Worm (Caenorhabditis elegans): ENCODE results near the gene bgnt-1.3.
A peak's percentile ranks its signal among the peaks of the same experiment; 100 is the strongest.

Gene bgnt-1.3

DNA sequence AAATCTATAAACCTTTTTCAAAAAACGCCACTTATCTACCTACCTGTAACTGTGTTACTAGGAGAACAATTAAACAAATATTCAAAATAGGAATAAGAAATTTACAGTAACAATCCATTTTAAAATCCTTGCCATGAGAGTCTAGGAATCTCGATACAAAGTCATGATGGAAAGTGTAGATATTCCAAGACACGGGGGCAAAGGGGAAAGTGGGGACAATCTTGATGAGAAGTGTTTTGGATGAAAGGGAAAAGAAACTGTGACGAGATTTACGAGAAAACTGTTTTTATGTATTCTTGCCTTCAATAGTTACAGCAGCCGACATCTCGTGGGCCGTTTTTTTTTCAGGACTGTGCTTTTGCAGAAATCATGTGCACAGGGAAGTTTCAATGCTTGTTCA is 25.9 kb upstream of the bgnt-1.3 start, which contains the start of gene F28G4.2:
TSS of gene F28G4.2 (minus strand) at position 175 of the 400 bp plus-strand sequence.
- TF ChIP-seq nhr-23 (tag; optimal IDR thresholded peaks at IDR 0.05): no peak
- TF ChIP-seq lin-39 (tag; optimal IDR thresholded peaks at IDR 0.05): no peak
- no peak for TF ChIP-seq nhr-77 (tag; optimal IDR thresholded peaks at IDR 0.05)
- no peak for TF ChIP-seq pha-4 (tag; optimal IDR thresholded peaks at IDR 0.05)
- TF ChIP-seq eor-1 (tag; optimal IDR thresholded peaks at IDR 0.05): no peak
- no peak for TF ChIP-seq nhr-25 (tag; optimal IDR thresholded peaks at IDR 0.05)
- TF ChIP-seq skn-1 (tag; optimal IDR thresholded peaks at IDR 0.05): no peak
- TF ChIP-seq unc-39 (tag; optimal IDR thresholded peaks at IDR 0.05): no peak
- no peak for TF ChIP-seq ztf-11 (tag; optimal IDR thresholded peaks at IDR 0.05)
- TF ChIP-seq R02D3.7 (tag; optimal IDR thresholded peaks at IDR 0.05): no peak

DNA sequence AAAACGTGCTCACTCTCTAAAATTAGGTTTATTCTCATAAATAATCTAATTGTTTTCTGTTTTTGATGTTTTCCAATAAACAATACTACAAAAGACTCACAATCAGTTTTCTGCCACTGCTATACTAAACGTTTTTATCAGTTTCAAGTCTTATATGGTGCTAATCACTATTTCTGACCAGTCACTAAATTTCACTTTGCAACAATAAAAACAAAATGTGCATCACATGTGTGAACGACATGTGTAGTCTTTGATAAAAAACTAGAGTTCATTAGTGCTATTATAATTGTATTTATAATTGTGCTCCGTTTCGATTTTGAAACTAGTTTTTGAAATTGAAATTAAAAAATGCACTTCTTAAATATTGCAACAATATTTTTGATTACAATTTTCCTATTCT is 21.6 kb upstream of the bgnt-1.3 start, which contains the start of gene cyp-37B1:
TSS of gene cyp-37B1 (plus strand) at position 199 of the 400 bp plus-strand sequence.
- peak; percentile 73 for TF ChIP-seq pha-4 (tag; optimal IDR thresholded peaks at IDR 0.05)
- peak; percentile 97 for TF ChIP-seq pqm-1 (tag; optimal IDR thresholded peaks at IDR 0.05)
- no peak for TF ChIP-seq lin-39 (tag; optimal IDR thresholded peaks at IDR 0.05)
- no peak for TF ChIP-seq nhr-23 (tag; optimal IDR thresholded peaks at IDR 0.05)
- no peak for TF ChIP-seq sea-2 (GFP tag; optimal IDR thresholded peaks at IDR 0.05)
- peak; percentile 10 for TF ChIP-seq jun-1 (tag; optimal IDR thresholded peaks at IDR 0.05)
- peak; percentile 93 for TF ChIP-seq elt-2 (tag; optimal IDR thresholded peaks at IDR 0.05)

DNA sequence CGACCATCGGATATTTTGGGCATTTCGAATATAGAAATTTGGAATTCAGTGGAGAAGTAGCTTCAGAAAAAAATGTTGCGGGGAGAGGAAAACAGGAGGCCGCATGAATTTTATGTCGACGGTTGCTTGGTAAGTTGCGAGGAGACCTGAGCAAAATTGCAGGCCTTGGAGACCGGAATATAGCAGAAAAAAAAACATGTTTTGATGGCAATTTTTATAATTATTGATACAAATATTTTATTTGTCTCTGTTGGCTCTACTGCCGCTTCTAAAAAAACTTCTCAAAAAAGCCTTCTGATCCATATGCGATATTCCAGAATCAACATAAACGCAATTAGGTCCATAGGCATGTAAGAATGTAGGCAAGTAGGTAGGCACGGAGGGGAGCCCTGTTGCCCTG is 19.1 kb upstream of the bgnt-1.3 start, which contains the start of gene pacl-1:
TSS of gene pacl-1 (minus strand) at position 101 of the 400 bp plus-strand sequence.
- no peak for TF ChIP-seq ceh-82 (tag; optimal IDR thresholded peaks at IDR 0.05)
- TF ChIP-seq zag-1 (tag; optimal IDR thresholded peaks at IDR 0.05): no peak
- no peak for TF ChIP-seq pqm-1 (tag; optimal IDR thresholded peaks at IDR 0.05)

DNA sequence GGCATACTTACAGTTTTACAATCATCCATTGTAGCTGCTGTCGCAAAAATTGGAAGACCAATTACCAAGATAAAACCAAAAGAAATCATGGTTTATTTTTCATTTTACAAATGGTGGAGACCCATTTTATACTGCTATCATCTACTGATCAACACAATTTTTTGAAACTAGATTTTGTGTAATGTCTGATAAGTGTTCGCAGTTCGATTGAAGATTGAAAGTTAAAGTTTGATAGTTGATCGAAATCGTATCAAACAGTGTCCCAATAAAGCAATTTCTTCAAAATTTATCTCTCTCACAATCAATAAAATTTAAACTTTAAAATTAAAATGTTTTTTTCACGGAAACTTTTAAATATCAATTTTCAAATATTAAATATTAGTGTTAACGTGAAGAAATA is 14.8 kb upstream of the bgnt-1.3 start, which contains the start of gene T13F3.6:
TSS of gene T13F3.6 (minus strand) at position 101 of the 400 bp plus-strand sequence.
- TF ChIP-seq nhr-12 (tag; optimal IDR thresholded peaks at IDR 0.05) (no peak), ztf-11 (tag; optimal IDR thresholded peaks at IDR 0.05) (no peak), aly-2 (tag; optimal IDR thresholded peaks at IDR 0.05) (no peak), unc-62 (GFP tag; optimal IDR thresholded peaks at IDR 0.05) (no peak), sea-2 (GFP tag; optimal IDR thresholded peaks at IDR 0.05) (no peak), pqm-1 (tag; optimal IDR thresholded peaks at IDR 0.05) (no peak), elt-1 (tag; optimal IDR thresholded peaks at IDR 0.05) (no peak), ama-1 (optimal IDR thresholded peaks at IDR 0.05) (no peak), ztf-4 (tag; optimal IDR thresholded peaks at IDR 0.05) (no peak), nhr-11 (tag; optimal IDR thresholded peaks at IDR 0.05) (no peak)

DNA sequence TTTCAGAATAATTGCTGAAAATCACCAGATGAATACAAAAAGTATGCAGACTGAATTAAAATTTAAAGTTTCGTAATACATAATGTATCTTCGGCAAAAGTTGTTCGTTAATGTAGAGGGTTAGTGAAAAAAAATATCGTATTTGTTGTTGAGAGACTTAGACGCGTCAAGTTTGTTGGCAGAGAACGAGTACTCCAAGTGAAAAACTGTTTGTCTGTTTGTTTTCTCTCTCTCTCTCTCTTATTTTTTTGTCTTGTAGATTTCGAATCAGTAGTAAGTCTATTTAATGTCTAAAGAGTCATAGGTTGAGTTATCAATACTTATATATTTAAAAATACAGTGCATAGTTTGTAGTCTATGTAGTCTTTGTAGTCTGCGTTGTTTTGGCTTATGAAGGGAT is 13.3 kb upstream of the bgnt-1.3 start, which contains the start of the genes fbxa-2 and T13F3.8:
TSS of gene fbxa-2 (minus strand) at position 101 of the 400 bp plus-strand sequence.
TSS of gene T13F3.8 (plus strand) at position 245 of the 400 bp plus-strand sequence.
- no peak for TF ChIP-seq ceh-28 (tag; optimal IDR thresholded peaks at IDR 0.05)
- TF ChIP-seq pha-4 (tag; optimal IDR thresholded peaks at IDR 0.05): peak; percentile 38

DNA sequence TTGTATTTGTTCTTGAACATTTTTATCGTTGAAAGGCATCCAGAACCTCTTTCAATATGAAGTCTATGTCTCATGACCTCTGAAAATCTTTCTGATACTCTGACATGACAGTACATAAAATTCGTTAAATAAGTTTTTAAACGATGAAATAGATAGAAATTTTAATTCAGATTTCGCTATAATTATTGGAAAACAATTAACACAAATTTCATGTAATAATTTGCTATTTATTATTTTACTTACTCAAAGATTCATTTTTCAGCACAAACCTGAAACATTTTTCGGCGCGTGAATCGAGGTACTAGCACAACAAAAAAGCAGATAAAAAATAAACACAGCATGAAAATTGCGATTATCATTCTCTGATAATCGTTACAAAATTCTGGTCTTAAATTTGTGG is 10.2 kb upstream of the bgnt-1.3 start, which contains the start of gene T13F3.4:
TSS of gene T13F3.4 (minus strand) at position 101 of the 400 bp plus-strand sequence.
- TF ChIP-seq nhr-28 (tag; optimal IDR thresholded peaks at IDR 0.05): no peak
- TF ChIP-seq pha-4 (tag; optimal IDR thresholded peaks at IDR 0.05): no peak
- no peak for TF ChIP-seq ceh-16 (tag; optimal IDR thresholded peaks at IDR 0.05)
- no peak for TF ChIP-seq ztf-4 (tag; optimal IDR thresholded peaks at IDR 0.05)
- TF ChIP-seq tbx-2 (tag; optimal IDR thresholded peaks at IDR 0.05): no peak
- TF ChIP-seq zag-1 (tag; optimal IDR thresholded peaks at IDR 0.05): no peak
- TF ChIP-seq skn-1 (tag; optimal IDR thresholded peaks at IDR 0.05): no peak
- TF ChIP-seq mdl-1 (tag; optimal IDR thresholded peaks at IDR 0.05): no peak
- no peak for TF ChIP-seq fos-1 (tag; optimal IDR thresholded peaks at IDR 0.05)

DNA sequence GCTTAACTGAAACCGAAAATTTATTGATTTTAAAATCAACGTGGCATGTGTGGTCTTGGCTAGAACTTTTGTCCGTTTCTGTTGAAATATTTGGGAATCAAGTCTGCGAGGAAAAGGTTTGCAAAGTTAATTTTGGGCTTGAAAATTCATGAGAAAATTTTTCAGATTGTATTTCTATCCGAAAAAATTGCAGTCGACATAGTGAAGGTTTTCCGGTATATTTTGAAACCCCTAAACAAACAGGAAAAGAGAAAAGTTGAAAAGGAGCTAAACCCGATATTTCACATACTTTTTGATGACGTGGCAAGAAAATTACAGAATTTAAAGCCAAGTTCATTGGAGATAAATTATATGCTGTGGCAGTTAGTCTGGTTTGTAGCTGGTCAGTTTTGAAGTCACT is 3.4 kb upstream of the bgnt-1.3 start, which contains the start of gene nhr-127:
TSS of gene nhr-127 (plus strand) at position 301 of the 400 bp plus-strand sequence.
- TF ChIP-seq daf-12 (tag; optimal IDR thresholded peaks at IDR 0.05) (no peak), nhr-67 (tag; optimal IDR thresholded peaks at IDR 0.05) (no peak), ceh-28 (tag; optimal IDR thresholded peaks at IDR 0.05) (no peak), lin-39 (tag; optimal IDR thresholded peaks at IDR 0.05) (no peak), nhr-28 (tag; optimal IDR thresholded peaks at IDR 0.05) (no peak), unc-62 (GFP tag; optimal IDR thresholded peaks at IDR 0.05) (no peak), ztf-4 (tag; optimal IDR thresholded peaks at IDR 0.05) (no peak), nhr-43 (tag; optimal IDR thresholded peaks at IDR 0.05; ENCODE audit: poor library complexity, severe bottlenecking) (no peak), tbx-2 (tag; optimal IDR thresholded peaks at IDR 0.05) (no peak), nhr-25 (tag; optimal IDR thresholded peaks at IDR 0.05) (no peak), lsy-12 (tag; optimal IDR thresholded peaks at IDR 0.05) (no peak), ceh-9 (tag; optimal IDR thresholded peaks at IDR 0.05) (no peak), unc-39 (tag; optimal IDR thresholded peaks at IDR 0.05) (no peak), eor-1 (tag; optimal IDR thresholded peaks at IDR 0.05) (no peak), pqm-1 (tag; optimal IDR thresholded peaks at IDR 0.05) (no peak), nhr-11 (tag; optimal IDR thresholded peaks at IDR 0.05) (no peak)
